Worm (Caenorhabditis elegans) whole organism, L1 larva: ENCODE measurements around the gene F19B10.3.

Experiments
- F16B12.6 ChIP-seq: fragments of 150-350 bp; optimal IDR thresholded peaks from 2 replicates; lab custom pipeline; 2014; ENCODE audit warnings: missing biosample characterization, missing genetic modification characterization
- aha-1 ChIP-seq: fragments of 150-350 bp; optimal IDR thresholded peaks from 2 replicates; lab custom pipeline; 2014; ENCODE audit warnings: missing biosample characterization, missing genetic modification characterization
- aly-2 ChIP-seq: fragments of 150-350 bp; optimal IDR thresholded peaks from 2 replicates; lab custom pipeline; 2014; ENCODE audit warnings: missing biosample characterization, missing genetic modification characterization
- blmp-1 ChIP-seq: fragments of 150-350 bp; optimal IDR thresholded peaks from 2 replicates; lab custom pipeline; 2014; ENCODE audit warnings: missing biosample characterization, missing genetic modification characterization
- ceh-63 ChIP-seq: fragments of 200-800 bp; sonication (Bioruptor generic); optimal IDR thresholded peaks from 2 replicates; lab custom pipeline; 2018; ENCODE audit warnings: mild to moderate bottlenecking, missing genetic modification characterization, missing compliant biosample characterization
- ceh-8 ChIP-seq: fragments of 200-800 bp; sonication (Bioruptor generic); optimal IDR thresholded peaks from 2 replicates; lab custom pipeline; 2018; ENCODE audit warnings: mild to moderate bottlenecking, missing genetic modification characterization, moderate library complexity, missing compliant biosample characterization
- ceh-82 ChIP-seq, 3 experiments: fragments of 150-350 bp in 1 of 3; sonication (generic microtip) in 2 of 3; optimal IDR thresholded peaks; 2 replicates each; lab custom pipeline; 2014 to 2017; ENCODE audit warnings: missing biosample characterization in 3 of 3, missing genetic modification characterization in 3 of 3
- ceh-88 ChIP-seq: fragments of 200-800 bp; sonication (Bioruptor generic); IDR thresholded peaks from 2 replicates; pipeline ENCODE4 v1.3.6; 2022; ENCODE audit warnings: missing genetic modification characterization, missing compliant biosample characterization
- dsc-1 ChIP-seq: sonication (generic microtip); optimal IDR thresholded peaks from 2 replicates; lab custom pipeline; 2016; ENCODE audit warnings: mild to moderate bottlenecking, missing genetic modification characterization, missing compliant biosample characterization
- efl-1 ChIP-seq, 4 experiments: fragments of 150-350 bp; optimal IDR thresholded peaks in 3 of 4; peaks in 1 of 4; 1 replicate in 1 of 4; 2 replicates in 3 of 4; lab custom pipeline; 2014; ENCODE audit warnings: missing biosample characterization in 2 of 4, missing genetic modification characterization in 2 of 4, missing genetic modification reagents in 2 of 4
- elt-2 ChIP-seq: sonication (generic microtip); optimal IDR thresholded peaks from 2 replicates; lab custom pipeline; 2016; ENCODE audit warnings: missing genetic modification characterization, mild to moderate bottlenecking, inconsistent platforms, missing compliant biosample characterization, missing genetic modification reagents
- elt-3 ChIP-seq, 6 experiments: fragments of 150-350 bp in 1 of 6; sonication (generic microtip); optimal IDR thresholded peaks; 2 replicates each; lab custom pipeline; 2017 to 2018; ENCODE audit warnings: missing biosample characterization in 6 of 6, missing genetic modification characterization in 6 of 6, inconsistent platforms in 1 of 6
- ets-5 ChIP-seq: fragments of 200-800 bp; sonication (Bioruptor generic); IDR thresholded peaks from 2 replicates; pipeline ENCODE4 v1.3.6; 2022; ENCODE audit warnings: missing genetic modification characterization, missing compliant biosample characterization
- fkh-10 ChIP-seq: sonication (generic microtip); optimal IDR thresholded peaks from 2 replicates; lab custom pipeline; 2017; ENCODE audit warnings: missing biosample characterization, missing genetic modification reagents, missing genetic modification characterization
- fkh-4 ChIP-seq: sonication (generic microtip); optimal IDR thresholded peaks from 2 replicates; lab custom pipeline; 2016; ENCODE audit warnings: missing compliant biosample characterization, missing genetic modification characterization, borderline replicate concordance
- hlh-17 ChIP-seq: fragments of 200-800 bp; sonication (Bioruptor generic); optimal IDR thresholded peaks from 2 replicates; lab custom pipeline; 2018; ENCODE audit warnings: missing genetic modification characterization, mild to moderate bottlenecking, missing compliant biosample characterization, moderate library complexity, borderline replicate concordance
- hlh-4 ChIP-seq: sonication (generic microtip); optimal IDR thresholded peaks from 2 replicates; lab custom pipeline; 2016; ENCODE audit warnings: mild to moderate bottlenecking, missing genetic modification characterization, missing compliant biosample characterization
- hpl-2 ChIP-seq: fragments of 150-350 bp; optimal IDR thresholded peaks from 2 replicates; lab custom pipeline; 2014; ENCODE audit warnings: missing biosample characterization, missing genetic modification reagents, missing genetic modification characterization
- isw-1 ChIP-seq: fragments of 200-800 bp; sonication (Bioruptor generic); IDR thresholded peaks from 2 replicates; pipeline ENCODE4 v1.3.6; 2022; ENCODE audit warnings: missing genetic modification characterization, missing compliant biosample characterization
- lin-13 ChIP-seq: fragments of 150-350 bp; optimal IDR thresholded peaks from 2 replicates; lab custom pipeline; 2014; ENCODE audit warnings: missing biosample characterization, missing genetic modification reagents, missing genetic modification characterization
- lin-15B ChIP-seq: fragments of 150-350 bp; sonication (generic microtip); optimal IDR thresholded peaks from 3 replicates; lab custom pipeline; 2014; ENCODE audit warnings: missing biosample characterization, missing genetic modification characterization
- mdl-1 ChIP-seq, 2 experiments: fragments of 150-350 bp; optimal IDR thresholded peaks; 2 replicates each; lab custom pipeline; 2014 to 2017; ENCODE audit warnings: missing biosample characterization in 2 of 2, missing genetic modification characterization in 2 of 2, inconsistent platforms in 1 of 2
- nhr-11 ChIP-seq: fragments of 150-350 bp; optimal IDR thresholded peaks from 2 replicates; lab custom pipeline; 2014; ENCODE audit warnings: missing biosample characterization, missing genetic modification characterization
- nhr-12 ChIP-seq: sonication (generic microtip); optimal IDR thresholded peaks from 2 replicates; lab custom pipeline; 2017; ENCODE audit warnings: missing biosample characterization, missing genetic modification characterization
- nhr-20 ChIP-seq: sonication (generic microtip); optimal IDR thresholded peaks from 2 replicates; lab custom pipeline; 2016; ENCODE audit warnings: mild to moderate bottlenecking, missing genetic modification characterization, missing compliant biosample characterization
- nhr-76 ChIP-seq: sonication (generic microtip); optimal IDR thresholded peaks from 2 replicates; lab custom pipeline; 2017; ENCODE audit warnings: missing biosample characterization, missing genetic modification characterization
- nhr-77 ChIP-seq: fragments of 150-350 bp; optimal IDR thresholded peaks from 2 replicates; lab custom pipeline; 2014; ENCODE audit warnings: missing biosample characterization, missing genetic modification characterization
- nhr-85 ChIP-seq: sonication (generic microtip); peaks from one replicate; lab custom pipeline; 2016; ENCODE audit warnings: missing genetic modification characterization, inconsistent platforms, missing compliant biosample characterization
- nhr-90 ChIP-seq: sonication (generic microtip); optimal IDR thresholded peaks from 2 replicates; lab custom pipeline; 2016; ENCODE audit warnings: mild to moderate bottlenecking, missing genetic modification characterization, missing compliant biosample characterization; ENCODE audit not compliant: poor library complexity
- pax-3 ChIP-seq: fragments of 200-800 bp; sonication (Bioruptor generic); optimal IDR thresholded peaks from 2 replicates; lab custom pipeline; 2018; ENCODE audit warnings: mild to moderate bottlenecking, missing genetic modification characterization, moderate library complexity, missing compliant biosample characterization
- swsn-7 ChIP-seq: sonication (generic microtip); optimal IDR thresholded peaks from 2 replicates; lab custom pipeline; 2016; ENCODE audit warnings: missing genetic modification characterization, missing compliant biosample characterization
- unc-86 ChIP-seq: sonication (generic microtip); optimal IDR thresholded peaks from 2 replicates; lab custom pipeline; 2016; ENCODE audit warnings: missing genetic modification characterization, missing compliant biosample characterization
- unc-98 ChIP-seq: fragments of 200-800 bp; sonication (Bioruptor generic); IDR thresholded peaks from 2 replicates; pipeline ENCODE4 v1.3.6; 2022; ENCODE audit warnings: missing genetic modification characterization, missing compliant biosample characterization
- zag-1 ChIP-seq: fragments of 150-350 bp; optimal IDR thresholded peaks from 2 replicates; lab custom pipeline; 2014; ENCODE audit warnings: missing biosample characterization, missing genetic modification characterization
- zip-4 ChIP-seq: fragments of 200-800 bp; sonication (Bioruptor generic); optimal IDR thresholded peaks from 2 replicates; lab custom pipeline; 2018; ENCODE audit warnings: mild to moderate bottlenecking, missing genetic modification characterization, moderate library complexity, missing compliant biosample characterization

Gene F19B10.3

DNA sequence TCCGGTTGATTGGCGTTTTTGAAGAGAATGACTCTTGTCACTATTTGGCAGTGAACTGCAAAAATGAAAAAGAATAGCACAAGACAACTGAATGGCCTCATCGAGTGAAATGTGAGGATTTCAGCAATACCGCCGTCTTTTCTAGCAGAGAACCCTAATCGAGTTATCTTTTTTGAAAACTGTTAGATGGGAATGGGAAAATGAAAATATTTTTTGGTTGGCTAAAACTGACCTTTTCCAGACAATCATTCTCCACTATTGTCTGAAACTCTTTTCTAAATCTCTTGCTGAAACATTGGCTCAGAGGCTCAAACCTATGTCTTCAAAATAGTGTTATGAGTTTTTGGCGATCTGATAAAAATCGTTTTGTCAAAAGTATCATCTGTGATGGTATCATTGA lies 24.4 kb upstream of the F19B10.3 start, which contains the start of gene M151.10:
TSS of gene M151.10 (minus strand) at position 101 of the 400 bp plus-strand sequence.
- no peak for TF ChIP-seq ceh-88 (GFP tag; lab: Robert Waterston, UW)
- no peak for TF ChIP-seq ceh-8 (GFP tag; lab: Kevin White, UChicago)
- no peak for TF ChIP-seq ceh-82 (tag; optimal IDR thresholded peaks at IDR 0.05; lab: Kevin White, UChicago)
- TF ChIP-seq unc-86 (tag; lab: Kevin White, UChicago) = no peak
- no peak for TF ChIP-seq unc-98 (GFP tag; lab: Robert Waterston, UW)
- no peak for TF ChIP-seq nhr-76
- TF ChIP-seq nhr-11 (tag; lab: Kevin White, UChicago) = no peak
- TF ChIP-seq elt-3 (tag; optimal IDR thresholded peaks at IDR 0.05; lab: Kevin White, UChicago) = no peak
- TF ChIP-seq hlh-17 (GFP tag; lab: Kevin White, UChicago) = no peak
- no peak for TF ChIP-seq efl-1 (optimal IDR thresholded peaks at IDR 0.05; lab: Kevin White, UChicago)
- TF ChIP-seq efl-1 (GFP tag; optimal IDR thresholded peaks at IDR 0.05 in 1 of 2; lab: Kevin White, UChicago) = no peak
- no peak for TF ChIP-seq hpl-2 (GFP tag; lab: Kevin White, UChicago)
- TF ChIP-seq fkh-10 = no peak
- TF ChIP-seq elt-2 = no peak
- no peak for TF ChIP-seq aly-2 (tag; lab: Kevin White, UChicago)
- TF ChIP-seq zip-4 (GFP tag; lab: Kevin White, UChicago) = no peak
- TF ChIP-seq fkh-4 (tag; lab: Kevin White, UChicago) = no peak

DNA sequence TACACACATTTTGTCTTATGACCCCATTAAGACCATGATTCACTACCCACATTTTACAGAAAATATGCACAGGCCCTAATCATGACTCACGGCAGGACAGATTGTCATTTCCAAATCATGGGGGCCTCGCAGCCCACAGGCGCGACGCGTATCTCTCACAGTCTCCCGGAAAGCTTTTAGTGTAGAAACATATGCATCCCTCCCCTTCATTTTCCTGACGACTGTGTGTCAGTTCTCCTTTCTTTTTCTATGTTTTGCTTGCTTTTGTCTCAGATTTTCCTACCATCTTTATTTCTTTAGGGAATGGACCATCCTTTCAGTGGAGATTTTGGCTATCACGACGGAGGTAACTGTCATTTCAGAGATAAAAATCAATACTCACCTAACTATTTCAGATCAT lies 23.4 kb upstream of the F19B10.3 start, which contains the start of gene M151.1:
TSS of gene M151.1 (plus strand) at position 301 of the 400 bp plus-strand sequence.
- TF ChIP-seq efl-1 (optimal IDR thresholded peaks at IDR 0.05; lab: Kevin White, UChicago) = no peak
- TF ChIP-seq efl-1 (GFP tag; optimal IDR thresholded peaks at IDR 0.05 in 1 of 2; lab: Kevin White, UChicago) = peak in 1 of 2 experiments; percentile 47
- TF ChIP-seq nhr-12 (tag; lab: Kevin White, UChicago) = no peak

DNA sequence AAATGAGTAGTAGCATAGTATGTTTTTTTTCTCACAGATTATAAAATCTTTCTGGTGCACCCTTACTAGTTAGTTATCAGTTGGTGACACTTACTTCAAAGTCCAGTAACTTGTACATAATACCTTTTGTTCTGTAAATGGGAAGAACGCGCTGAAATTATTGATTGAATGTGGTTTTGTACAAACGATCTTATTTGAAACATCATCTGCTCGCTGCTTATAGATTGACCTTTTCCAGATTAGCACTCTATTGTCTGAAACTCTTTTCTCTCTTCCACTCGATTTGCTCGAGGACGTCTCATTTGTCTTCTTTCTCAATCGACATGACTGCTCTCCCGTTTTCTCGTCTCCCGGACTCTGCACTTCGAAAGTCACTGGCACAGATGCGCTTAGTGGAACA lies 17.5 kb upstream of the F19B10.3 start, which contains the start of gene fbxb-33:
TSS of gene fbxb-33 (plus strand) at position 301 of the 400 bp plus-strand sequence.
- no peak for TF ChIP-seq aha-1
- no peak for TF ChIP-seq mdl-1 (tag; optimal IDR thresholded peaks at IDR 0.05; lab: Kevin White, UChicago)
- TF ChIP-seq nhr-20 (tag; lab: Kevin White, UChicago) = no peak
- TF ChIP-seq nhr-90 (tag; lab: Kevin White, UChicago) = no peak
- TF ChIP-seq hlh-4 (tag; lab: Kevin White, UChicago) = no peak
- no peak for TF ChIP-seq swsn-7 (tag; lab: Kevin White, UChicago)
- TF ChIP-seq isw-1 = no peak
- no peak for TF ChIP-seq lin-15B (tag; lab: Kevin White, UChicago)
- TF ChIP-seq nhr-77 (tag; lab: Kevin White, UChicago) = no peak
- no peak for TF ChIP-seq lin-13 (GFP tag; lab: Kevin White, UChicago)
- no peak for TF ChIP-seq pax-3 (tag; lab: Kevin White, UChicago)
- no peak for TF ChIP-seq zip-4 (GFP tag; lab: Kevin White, UChicago)
- no peak for TF ChIP-seq blmp-1 (tag; lab: Kevin White, UChicago)
- TF ChIP-seq fkh-4 (tag; lab: Kevin White, UChicago) = no peak

DNA sequence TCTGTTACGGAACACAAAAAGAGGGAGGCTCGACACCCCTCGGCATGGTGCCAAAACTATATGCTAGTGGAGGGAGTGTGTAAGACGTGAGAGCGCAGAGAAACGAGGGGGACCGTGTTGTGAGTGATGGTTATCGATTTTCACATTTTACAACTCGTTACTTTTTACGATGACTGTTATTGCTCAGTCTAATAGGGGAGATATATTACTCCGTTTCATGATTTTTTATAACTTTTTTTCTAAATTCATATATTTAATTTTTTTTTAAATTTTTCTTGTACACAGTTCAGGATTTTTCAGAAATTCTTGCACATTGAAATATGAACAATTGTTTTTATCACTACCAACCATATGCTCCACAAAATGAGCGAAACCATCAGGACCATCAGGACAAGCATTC lies 9.2 kb upstream of the F19B10.3 start, which contains the start of gene F19B10.5:
TSS of gene F19B10.5 (plus strand) at position 301 of the 400 bp plus-strand sequence.
- TF ChIP-seq F16B12.6 (tag; lab: Kevin White, UChicago) (no peak), ceh-63 (no peak), zag-1 (tag; lab: Kevin White, UChicago) (no peak), nhr-85 (tag; lab: Kevin White, UChicago) (no peak), efl-1 (optimal IDR thresholded peaks at IDR 0.05; lab: Kevin White, UChicago) (no peak), efl-1 (GFP tag; optimal IDR thresholded peaks at IDR 0.05 in 1 of 2; lab: Kevin White, UChicago) (peak in 1 of 2 experiments; percentile 31), pax-3 (tag; lab: Kevin White, UChicago) (no peak), dsc-1 (no peak), ets-5 (GFP tag; lab: Robert Waterston, UW) (no peak)
